Worm (Caenorhabditis elegans): ENCODE measurements around the gene Y34B4A.10.

Gene Y34B4A.10

DNA sequence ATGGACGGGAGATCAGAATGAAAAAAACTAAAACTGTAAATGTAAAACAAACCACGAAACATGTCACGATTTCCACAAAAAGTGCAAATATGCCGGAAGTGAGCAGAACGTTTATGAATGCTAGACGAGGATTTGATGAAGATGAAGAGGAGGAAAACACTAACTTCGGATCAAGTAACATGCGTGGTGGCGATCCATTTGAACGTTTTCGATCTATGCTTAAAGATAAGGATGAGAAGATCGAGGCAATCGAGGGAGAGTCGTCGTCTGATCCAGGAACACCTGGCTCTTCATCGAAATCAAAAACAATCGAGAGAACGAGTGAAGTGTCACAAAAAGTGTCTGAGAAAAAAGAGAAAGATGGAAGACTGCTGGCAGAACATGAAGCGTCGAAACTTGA is 15.7 kb downstream of the Y34B4A.10 start:
- TF ChIP-seq hlh-12 (tag; optimal IDR thresholded peaks at IDR 0.05): no peak
- no peak for TF ChIP-seq F49E8.2 (tag; optimal IDR thresholded peaks at IDR 0.05; ENCODE audit: insufficient read depth)
- TF ChIP-seq die-1 (tag; optimal IDR thresholded peaks at IDR 0.05): no peak
- no peak for TF ChIP-seq nfya-2 (GFP tag; IDR thresholded peaks at IDR 0.05)
- no peak for TF ChIP-seq ccch-3 (GFP tag; optimal IDR thresholded peaks at IDR 0.05)
- TF ChIP-seq unc-62 (GFP tag; optimal IDR thresholded peaks at IDR 0.05): no peak
- TF ChIP-seq B0261.1 (tag; optimal IDR thresholded peaks at IDR 0.05): no peak
- no peak for TF ChIP-seq lin-40 (tag; optimal IDR thresholded peaks at IDR 0.05)
- no peak for TF ChIP-seq bed-2 (GFP tag; IDR thresholded peaks at IDR 0.05)
- TF ChIP-seq Y79H2A.3 (GFP tag; conservative IDR thresholded peaks at IDR 0.05): no peak
- TF ChIP-seq Y67H2A.10 (GFP tag; conservative IDR thresholded peaks at IDR 0.05): no peak
- TF ChIP-seq ekl-4 (GFP tag; IDR thresholded peaks at IDR 0.05): no peak
- TF ChIP-seq madf-8 (GFP tag; conservative IDR thresholded peaks at IDR 0.05): no peak
- no peak for TF ChIP-seq xnd-1 (tag; optimal IDR thresholded peaks at IDR 0.05)
- no peak for TF ChIP-seq let-607 (tag; optimal IDR thresholded peaks at IDR 0.05)
- TF ChIP-seq ceh-27 (GFP tag; optimal IDR thresholded peaks at IDR 0.05): no peak
- no peak for TF ChIP-seq madf-10 (tag; optimal IDR thresholded peaks at IDR 0.05)

ce11 chrX:5268062-5268461 is 18.4 kb downstream of the Y34B4A.10 start:
- TF ChIP-seq nhr-80 (tag; optimal IDR thresholded peaks at IDR 0.05) (peak; percentile 21), mxl-1 (tag; optimal IDR thresholded peaks at IDR 0.05) (no peak), mes-4 (tag; optimal IDR thresholded peaks at IDR 0.05) (no peak)

DNA sequence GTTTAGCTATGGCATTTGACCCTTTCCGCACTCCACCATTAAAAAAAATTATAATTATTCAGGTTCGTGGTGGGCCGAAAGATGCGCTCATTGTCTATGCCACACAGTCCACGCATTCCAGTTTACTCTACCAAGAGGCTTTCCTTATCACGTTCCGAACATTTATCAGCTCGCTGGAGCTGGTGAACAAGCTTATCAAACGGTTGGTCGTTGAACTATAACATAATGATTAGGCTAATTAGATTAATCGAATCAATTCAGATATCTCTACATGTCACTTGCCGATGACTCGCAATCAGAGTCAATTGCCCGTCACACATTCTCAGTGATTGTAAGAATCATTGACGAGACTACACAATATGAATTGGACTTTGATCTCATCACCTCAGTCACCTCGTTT is 19.7 kb downstream of the Y34B4A.10 start:
- TF ChIP-seq mxl-1 (tag; optimal IDR thresholded peaks at IDR 0.05): no peak
- TF ChIP-seq B0261.1 (tag; optimal IDR thresholded peaks at IDR 0.05): no peak

- TF ChIP-seq ceh-27 (GFP tag; optimal IDR thresholded peaks at IDR 0.05) (peak; percentile 64), lin-40 (tag; optimal IDR thresholded peaks at IDR 0.05) (peak; percentile 46), sptf-2 (GFP tag; optimal IDR thresholded peaks at IDR 0.05) (no peak), attf-5 (GFP tag; optimal IDR thresholded peaks at IDR 0.05) (peak; percentile 73), gei-17 (GFP tag; optimal IDR thresholded peaks at IDR 0.05) (peak; percentile 31), dox-1 (GFP tag; IDR thresholded peaks at IDR 0.05) (peak; percentile 72), hsf-1 (GFP tag; IDR thresholded peaks at IDR 0.05) (no peak), ceh-79 (tag; optimal IDR thresholded peaks at IDR 0.05) (no peak), hmg-1.2 (GFP tag; IDR thresholded peaks at IDR 0.05) (peak; percentile 64; the same call in 1 of the 2 replicates), snpc-3.4 (tag; optimal IDR thresholded peaks at IDR 0.05) (peak; percentile 43), nhr-90 (tag; optimal IDR thresholded peaks at IDR 0.05) (no peak), madf-8 (GFP tag; conservative IDR thresholded peaks at IDR 0.05) (no peak), ekl-4 (GFP tag; IDR thresholded peaks at IDR 0.05) (peak; percentile 14; the same call in 1 of the 2 replicates), ZK185.1 (tag; optimal IDR thresholded peaks at IDR 0.05; ENCODE audit: poor library complexity, severe bottlenecking) (peak; percentile 57), let-607 (tag; optimal IDR thresholded peaks at IDR 0.05) (peak in 1 of 2 experiments; percentile 6), ceh-100 (GFP tag; IDR thresholded peaks at IDR 0.05) (no peak), pha-4 (tag; optimal IDR thresholded peaks at IDR 0.05) (no peak), ama-1 (optimal IDR thresholded peaks at IDR 0.05) (no peak), ama-1 (GFP tag; optimal IDR thresholded peaks at IDR 0.05) (no peak), B0035.1 (tag; optimal IDR thresholded peaks at IDR 0.05) (no peak), ceh-40 (GFP tag; IDR thresholded peaks at IDR 0.05) (no peak), nhr-80 (tag; optimal IDR thresholded peaks at IDR 0.05) (peak; percentile 81), F10E7.11 (tag; optimal IDR thresholded peaks at IDR 0.05) (no peak), ztf-25 (GFP tag; IDR thresholded peaks at IDR 0.05) (no peak), cebp-1 (GFP tag; IDR thresholded peaks at IDR 0.05) (no peak), cebp-1 (tag; optimal IDR thresholded peaks at IDR 0.05) (peak; percentile 63), zfh-2 (GFP tag; conservative IDR thresholded peaks at IDR 0.05) (peak; percentile 88), mel-28 (tag; optimal IDR thresholded peaks at IDR 0.05; ENCODE audit: borderline replicate concordance) (no peak), egl-44 (GFP tag; IDR thresholded peaks at IDR 0.05) (0 out of 2 replicates have a peak, but pooled peaks have one; percentile 44), lsl-1 (GFP tag; optimal IDR thresholded peaks at IDR 0.05) (no peak)
Measured at ce11 chrX:5275209-5275608, 25.5 kb downstream of the Y34B4A.10 start, which contains the start of gene hst-6. Gene hst-6, plus strand, starts transcription at chrX:5275561.

Measured in whole organism, young adult.